Fruit fly (Drosophila melanogaster): ENCODE measurements around the gene Septin2.

Septin2 gene

DNA sequence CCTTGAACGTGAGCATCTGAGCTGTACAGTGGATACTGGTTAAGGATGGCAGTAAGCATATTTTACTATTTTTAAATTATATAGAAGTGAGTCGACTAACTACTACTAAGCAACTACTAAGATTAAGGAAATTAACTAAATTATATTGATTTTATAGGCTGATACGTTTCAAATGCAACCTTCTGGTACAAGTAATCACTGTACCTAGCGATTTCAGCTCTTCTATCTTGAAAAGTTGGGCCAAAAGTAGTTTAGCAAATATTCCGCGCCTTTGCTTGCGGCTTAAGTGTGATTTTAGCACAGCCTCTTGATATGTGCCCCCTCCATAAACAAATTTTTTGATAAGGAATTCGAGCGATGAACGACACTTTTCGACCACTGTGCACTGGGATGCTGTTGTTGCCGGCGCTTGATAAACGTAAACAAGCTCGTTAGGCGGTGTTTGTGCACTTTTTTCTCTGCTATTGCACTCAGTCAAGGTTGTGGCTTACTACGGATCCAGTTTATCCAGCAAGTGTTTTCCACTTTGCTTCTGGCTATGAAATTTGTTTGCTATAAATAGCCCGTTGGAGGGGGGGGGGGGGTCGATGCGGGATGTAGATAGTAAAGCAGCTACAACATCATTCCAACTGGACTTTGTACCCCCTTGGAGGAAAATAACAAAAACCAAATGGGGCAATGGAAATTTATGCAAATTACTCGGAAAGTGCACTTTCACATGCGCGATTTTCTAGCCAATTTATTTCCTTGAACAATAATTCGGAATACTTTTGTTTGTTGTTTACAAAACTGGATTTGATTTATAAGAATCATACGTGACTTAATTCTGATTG lies 31.7 kb downstream of the Septin2 start (continued):
- TF ChIP-seq pan (optimal IDR thresholded peaks at IDR 0.05) (no peak), pan (GFP tag; optimal IDR thresholded peaks at IDR 0.05 in 1 of 2, IDR thresholded peaks at IDR 0.05 in 1 of 2) (peak in 1 of 2 experiments; percentile 80), TFAM (GFP tag; optimal IDR thresholded peaks at IDR 0.05) (no peak), CG1602 (GFP tag; optimal IDR thresholded peaks at IDR 0.05) (peak; percentile 55), crol (GFP tag; IDR thresholded peaks at IDR 0.05) (peak; percentile 38), bab2 (GFP tag; optimal IDR thresholded peaks at IDR 0.05) (peak; percentile 53), kni (GFP tag; optimal IDR thresholded peaks at IDR 0.05) (no peak), CG10543 (GFP tag; optimal IDR thresholded peaks at IDR 0.05) (no peak), CG12299 (tag; optimal IDR thresholded peaks at IDR 0.05) (peak; percentile 21), CG11504 (tag; optimal IDR thresholded peaks at IDR 0.05) (peak; percentile 82), PHDP (tag; optimal IDR thresholded peaks at IDR 0.05) (peak; percentile 40), CG2875 (GFP tag; optimal IDR thresholded peaks at IDR 0.05) (no peak), CG14050 (GFP tag; IDR thresholded peaks at IDR 0.05) (peak; percentile 65), NFAT (GFP tag; IDR thresholded peaks at IDR 0.05) (peak; percentile 73), croc (GFP tag; conservative IDR thresholded peaks at IDR 0.05) (peak; percentile 14; the same call in 1 of the 3 replicates), lab (GFP tag; optimal IDR thresholded peaks at IDR 0.05) (peak; percentile 87), CG14710 (tag; optimal IDR thresholded peaks at IDR 0.05) (peak; percentile 18), CG10147 (GFP tag; optimal IDR thresholded peaks at IDR 0.05) (no peak), ato (GFP tag; IDR thresholded peaks at IDR 0.05; ENCODE audit: partially characterized antibody) (no peak), stc (GFP tag; IDR thresholded peaks at IDR 0.05) (peak; percentile 74), dmrt99B (tag; optimal IDR thresholded peaks at IDR 0.05) (peak; percentile 68), CG16779 (GFP tag; IDR thresholded peaks at IDR 0.05) (peak; percentile 83), ttk (GFP tag; IDR thresholded peaks at IDR 0.05) (peak; percentile 66), Hmx (GFP tag; optimal IDR thresholded peaks at IDR 0.05) (peak; percentile 28), ab (GFP tag; optimal IDR thresholded peaks at IDR 0.05) (peak; percentile 35), esg (GFP tag; conservative IDR thresholded peaks at IDR 0.05) (peak; percentile 76), CG3163 (GFP tag; optimal IDR thresholded peaks at IDR 0.05) (no peak), pho (GFP tag; optimal IDR thresholded peaks at IDR 0.05) (peak; percentile 47), Atf6 (GFP tag; IDR thresholded peaks at IDR 0.05) (peak; percentile 88), CG11085 (GFP tag; IDR thresholded peaks at IDR 0.05) (peak; percentile 30; the same call in 1 of the 2 replicates), CG12155 (GFP tag; optimal IDR thresholded peaks at IDR 0.05) (peak; percentile 54), CG4360 (GFP tag; IDR thresholded peaks at IDR 0.05) (peak; percentile 26; the same call in 1 of the 2 replicates), CG6654 (GFP tag; optimal IDR thresholded peaks at IDR 0.05) (peak; percentile 28), vvl (GFP tag; IDR thresholded peaks at IDR 0.05) (peak; percentile 52; the same call in 1 of the 2 replicates), CG13624 (GFP tag; optimal IDR thresholded peaks at IDR 0.05) (peak; percentile 54), Hey (tag; optimal IDR thresholded peaks at IDR 0.05) (no peak), cas (GFP tag; IDR thresholded peaks at IDR 0.05) (peak; percentile 77), CG11456 (GFP tag; IDR thresholded peaks at IDR 0.05) (peak; percentile 74), CG1792 (GFP tag; optimal IDR thresholded peaks at IDR 0.05) (peak; percentile 4), CG17328 (GFP tag; IDR thresholded peaks at IDR 0.05) (peak; percentile 62), row (GFP tag; IDR thresholded peaks at IDR 0.05) (peak; percentile 87), unpg (GFP tag; optimal IDR thresholded peaks at IDR 0.05) (peak; percentile 53), C15 (GFP tag; IDR thresholded peaks at IDR 0.05) (0 out of 3 replicates have a peak, but pooled peaks have one; percentile 54), CG18476 (GFP tag; optimal IDR thresholded peaks at IDR 0.05) (peak; percentile 71), toy (GFP tag; IDR thresholded peaks at IDR 0.05) (peak; percentile 66), HLH3B (GFP tag; IDR thresholded peaks at IDR 0.05) (peak; percentile 84), CG6813 (GFP tag; optimal IDR thresholded peaks at IDR 0.05) (peak; percentile 46), CG6689 (GFP tag; IDR thresholded peaks at IDR 0.05) (peak; percentile 76), ATbp (GFP tag; optimal IDR thresholded peaks at IDR 0.05) (peak; percentile 16)
